Worm (Caenorhabditis elegans) whole organism, early embryonic: Measurements from ENCODE around the gene nhr-164.

Source experiments
- B0310.2 ChIP-seq: sonication (generic microtip); optimal IDR thresholded peaks from 2 replicates; lab custom pipeline; 2016; ENCODE audit warnings: mild to moderate bottlenecking, missing genetic modification characterization, missing compliant biosample characterization
- F13C5.2 ChIP-seq: sonication (generic microtip); optimal IDR thresholded peaks from 2 replicates; lab custom pipeline; 2017; ENCODE audit warnings: mild to moderate bottlenecking, missing genetic modification characterization, inconsistent platforms, missing compliant biosample characterization
- aly-1 ChIP-seq: sonication (generic microtip); optimal IDR thresholded peaks from 2 replicates; lab custom pipeline; 2016; ENCODE audit warnings: missing genetic modification characterization, missing compliant biosample characterization
- ama-1 ChIP-seq: fragments of 150-350 bp; optimal IDR thresholded peaks from 2 replicates; lab custom pipeline; 2014
- ceh-13 ChIP-seq: fragments of 200-800 bp; sonication (Bioruptor generic); optimal IDR thresholded peaks from 2 replicates; lab custom pipeline; 2018; ENCODE audit warnings: mild to moderate bottlenecking, missing genetic modification characterization, missing compliant biosample characterization
- ceh-36 ChIP-seq: sonication (generic microtip); optimal IDR thresholded peaks from 2 replicates; lab custom pipeline; 2016; ENCODE audit warnings: missing genetic modification characterization, inconsistent platforms, missing compliant biosample characterization
- ets-7 ChIP-seq: sonication (generic microtip); optimal IDR thresholded peaks from 2 replicates; lab custom pipeline; 2016; ENCODE audit warnings: missing genotype, missing genetic modification characterization, missing compliant biosample characterization
- flt-1 ChIP-seq: fragments of 200-800 bp; sonication (Bioruptor generic); IDR thresholded peaks from 2 replicates; pipeline ENCODE4 v1.3.6; 2022; ENCODE audit warnings: missing genetic modification characterization, missing compliant biosample characterization
- hmbx-1 ChIP-seq: sonication (generic microtip); optimal IDR thresholded peaks from 2 replicates; lab custom pipeline; 2016; ENCODE audit warnings: mild to moderate bottlenecking, missing genetic modification characterization, missing compliant biosample characterization
- hmg-4 ChIP-seq: fragments of 200-800 bp; sonication (Bioruptor generic); optimal IDR thresholded peaks from 2 replicates; lab custom pipeline; 2018; ENCODE audit warnings: mild to moderate bottlenecking, missing genetic modification characterization, missing compliant biosample characterization
- hnd-1 ChIP-seq: sonication (generic microtip); optimal IDR thresholded peaks from 2 replicates; lab custom pipeline; 2016; ENCODE audit warnings: missing genetic modification characterization, missing compliant biosample characterization
- pes-1 ChIP-seq: fragments of 200-800 bp; sonication (Bioruptor generic); IDR thresholded peaks from 2 replicates; pipeline ENCODE4 v1.3.6; 2022; ENCODE audit warnings: missing genetic modification reagents, missing genetic modification characterization, missing compliant biosample characterization
- scrt-1 ChIP-seq: fragments of 200-800 bp; sonication (Bioruptor generic); IDR thresholded peaks from 2 replicates; pipeline ENCODE4 v1.3.6; 2022; ENCODE audit warnings: missing genetic modification characterization, missing compliant biosample characterization
- sea-1 ChIP-seq: fragments of 200-800 bp; sonication (Bioruptor generic); conservative IDR thresholded peaks from 2 replicates; pipeline ENCODE4 v1.3.6; 2022; ENCODE audit warnings: missing genetic modification characterization, missing compliant biosample characterization
- tbx-11 ChIP-seq: fragments of 200-800 bp; sonication (Bioruptor generic); IDR thresholded peaks from 2 replicates; pipeline ENCODE4 v1.3.6; 2022; ENCODE audit warnings: missing genetic modification characterization, missing compliant biosample characterization
- tbx-37 ChIP-seq: fragments of 200-800 bp; sonication (Bioruptor generic); conservative IDR thresholded peaks from 2 replicates; pipeline ENCODE4 v1.3.6; 2022; ENCODE audit warnings: missing genetic modification reagents, missing genetic modification characterization, missing compliant biosample characterization
- tra-4 ChIP-seq: sonication (generic microtip); optimal IDR thresholded peaks from 2 replicates; lab custom pipeline; 2017; ENCODE audit warnings: missing genetic modification characterization, missing compliant biosample characterization

nhr-164 gene

ce11 chrV:15244456-15244855 is 8.9 kb upstream of the nhr-164 start, which contains the start of gene kin-30:
kin-30 (plus strand) TSS chrV:15244756.
- TF ChIP-seq aly-1 (no peak), hnd-1 (tag; lab: Kevin White, UChicago) (no peak), ama-1 (lab: Kevin White, UChicago) (no peak)

DNA sequence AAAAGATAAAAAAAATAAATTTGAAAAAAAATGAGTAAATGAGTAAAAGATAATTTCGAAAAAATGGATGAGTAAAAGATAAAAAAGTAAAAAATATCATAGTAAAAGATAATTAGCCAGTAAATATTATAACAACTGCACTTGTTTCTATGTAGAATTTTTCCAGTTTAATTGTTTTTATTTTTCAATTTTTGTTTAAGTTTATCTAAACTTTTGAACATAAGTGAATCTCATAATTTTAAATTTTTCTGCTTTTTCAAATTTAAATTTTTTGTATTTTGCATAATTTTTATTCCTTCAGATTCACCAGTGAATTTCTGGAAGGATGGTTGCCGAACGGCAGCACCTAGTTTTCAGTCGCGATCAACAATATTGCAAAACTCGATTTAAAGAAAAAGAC is 5.7 kb upstream of the nhr-164 start, which contains the start of gene chil-12:
Gene chil-12, plus strand, starts transcription at position 301 of the 400 bp plus-strand sequence.
- TF ChIP-seq flt-1 (GFP tag; lab: Robert Waterston, UW) (no peak), pes-1 (GFP tag; lab: Robert Waterston, UW) (no peak), scrt-1 (GFP tag; lab: Robert Waterston, UW) (no peak), ama-1 (lab: Kevin White, UChicago) (no peak), B0310.2 (tag; lab: Kevin White, UChicago) (no peak), hnd-1 (tag; lab: Kevin White, UChicago) (no peak), ceh-13 (GFP tag; lab: Kevin White, UChicago) (no peak), ets-7 (tag; lab: Kevin White, UChicago) (no peak), hmg-4 (GFP tag; lab: Kevin White, UChicago) (no peak), hmbx-1 (tag; lab: Kevin White, UChicago) (no peak), sea-1 (GFP tag; lab: Robert Waterston, UW) (no peak), tbx-37 (no peak), aly-1 (no peak), ceh-36 (tag; lab: Kevin White, UChicago) (no peak), F13C5.2 (tag; lab: Kevin White, UChicago) (no peak), tra-4 (tag; lab: Kevin White, UChicago) (no peak), tbx-11 (GFP tag; lab: Robert Waterston, UW) (no peak)

DNA sequence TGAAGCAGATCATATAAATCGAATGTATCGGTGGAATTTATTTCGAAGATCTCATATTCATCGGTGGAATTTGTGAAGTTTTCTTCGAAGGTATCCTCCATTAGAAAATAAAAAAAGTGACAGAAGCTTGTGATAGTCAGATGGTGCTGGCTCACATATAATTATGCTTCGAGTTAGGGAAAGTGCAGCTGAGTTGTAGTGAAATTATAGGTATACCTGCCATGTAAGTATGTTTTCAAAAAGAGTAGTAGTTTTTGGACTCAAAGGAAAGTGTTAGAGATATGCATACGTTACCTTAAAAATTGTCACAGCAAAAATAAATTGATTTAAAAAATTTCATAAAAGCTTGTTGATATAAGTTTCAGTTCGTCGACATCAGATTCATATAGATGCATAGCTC is 4.7 kb upstream of the nhr-164 start, which contains the start of gene srw-11:
Gene srw-11, minus strand, starts transcription at position 101 of the 400 bp plus-strand sequence.
- TF ChIP-seq ets-7 (tag; lab: Kevin White, UChicago), result no peak
- TF ChIP-seq tra-4 (tag; lab: Kevin White, UChicago), result no peak
- no peak for TF ChIP-seq tbx-11 (GFP tag; lab: Robert Waterston, UW)
- no peak for TF ChIP-seq pes-1 (GFP tag; lab: Robert Waterston, UW)
- TF ChIP-seq ceh-13 (GFP tag; lab: Kevin White, UChicago), result no peak
- TF ChIP-seq scrt-1 (GFP tag; lab: Robert Waterston, UW), result no peak
- TF ChIP-seq ceh-36 (tag; lab: Kevin White, UChicago), result no peak
- TF ChIP-seq ama-1 (lab: Kevin White, UChicago), result no peak
- no peak for TF ChIP-seq flt-1 (GFP tag; lab: Robert Waterston, UW)
- TF ChIP-seq hnd-1 (tag; lab: Kevin White, UChicago), result no peak
- TF ChIP-seq B0310.2 (tag; lab: Kevin White, UChicago), result no peak
- TF ChIP-seq hmg-4 (GFP tag; lab: Kevin White, UChicago), result no peak
- no peak for TF ChIP-seq sea-1 (GFP tag; lab: Robert Waterston, UW)
- no peak for TF ChIP-seq aly-1
- TF ChIP-seq hmbx-1 (tag; lab: Kevin White, UChicago), result no peak
- no peak for TF ChIP-seq tbx-37
- no peak for TF ChIP-seq F13C5.2 (tag; lab: Kevin White, UChicago)

DNA sequence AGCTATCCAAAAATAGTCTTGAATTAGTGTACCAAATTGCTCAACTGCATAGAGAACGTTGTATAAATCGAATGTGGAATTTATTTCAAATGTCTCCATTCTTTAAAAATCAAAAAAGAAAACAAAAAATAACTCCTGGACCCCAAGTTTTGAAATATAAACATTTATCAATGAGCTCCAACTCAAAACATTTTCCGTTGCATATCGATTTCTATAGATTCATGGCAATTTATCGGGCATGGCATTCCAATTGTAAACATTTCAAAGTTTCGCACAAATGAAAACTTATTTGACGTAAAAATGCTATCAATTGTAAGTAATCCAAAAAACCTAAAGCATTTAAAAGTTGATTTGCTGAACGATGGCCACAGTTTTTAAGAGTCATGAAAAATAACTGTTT is 3.0 kb upstream of the nhr-164 start, which contains the start of gene srw-12:
Gene srw-12, minus strand, starts transcription at position 101 of the 400 bp plus-strand sequence.
- TF ChIP-seq ama-1 (lab: Kevin White, UChicago) (no peak), F13C5.2 (tag; lab: Kevin White, UChicago) (no peak), hnd-1 (tag; lab: Kevin White, UChicago) (no peak), tbx-11 (GFP tag; lab: Robert Waterston, UW) (no peak), flt-1 (GFP tag; lab: Robert Waterston, UW) (no peak), ceh-36 (tag; lab: Kevin White, UChicago) (no peak), hmbx-1 (tag; lab: Kevin White, UChicago) (no peak), ets-7 (tag; lab: Kevin White, UChicago) (no peak), aly-1 (no peak), tra-4 (tag; lab: Kevin White, UChicago) (no peak), pes-1 (GFP tag; lab: Robert Waterston, UW) (no peak), scrt-1 (GFP tag; lab: Robert Waterston, UW) (no peak), tbx-37 (no peak), hmg-4 (GFP tag; lab: Kevin White, UChicago) (no peak), B0310.2 (tag; lab: Kevin White, UChicago) (no peak), ceh-13 (GFP tag; lab: Kevin White, UChicago) (no peak), sea-1 (GFP tag; lab: Robert Waterston, UW) (no peak)

- TF ChIP-seq F13C5.2 (tag; lab: Kevin White, UChicago), result no peak
- TF ChIP-seq hmbx-1 (tag; lab: Kevin White, UChicago), result no peak
- TF ChIP-seq flt-1 (GFP tag; lab: Robert Waterston, UW), result no peak
- no peak for TF ChIP-seq B0310.2 (tag; lab: Kevin White, UChicago)
- no peak for TF ChIP-seq ceh-13 (GFP tag; lab: Kevin White, UChicago)
- TF ChIP-seq hmg-4 (GFP tag; lab: Kevin White, UChicago), result no peak
Measured at ce11 chrV:15232200-15232599, 3.4 kb downstream of the nhr-164 start, which contains the start of gene srw-13. srw-13 (plus strand) TSS chrV:15232500.

ce11 chrV:15230243-15230642 is 5.3 kb downstream of the nhr-164 start, which contains the start of gene srw-15:
srw-15 (plus strand) TSS chrV:15230543.
- TF ChIP-seq F13C5.2 (tag; lab: Kevin White, UChicago) (no peak), hmg-4 (GFP tag; lab: Kevin White, UChicago) (no peak), ceh-36 (tag; lab: Kevin White, UChicago) (no peak), B0310.2 (tag; lab: Kevin White, UChicago) (no peak), ceh-13 (GFP tag; lab: Kevin White, UChicago) (no peak), flt-1 (GFP tag; lab: Robert Waterston, UW) (no peak), scrt-1 (GFP tag; lab: Robert Waterston, UW) (no peak), hmbx-1 (tag; lab: Kevin White, UChicago) (no peak), ets-7 (tag; lab: Kevin White, UChicago) (no peak), aly-1 (no peak)

ce11 chrV:15226206-15226605 is 9.4 kb downstream of the nhr-164 start:
- no peak for TF ChIP-seq ama-1 (lab: Kevin White, UChicago)
- no peak for TF ChIP-seq hmbx-1 (tag; lab: Kevin White, UChicago)
- TF ChIP-seq tbx-11 (GFP tag; lab: Robert Waterston, UW), result no peak
- no peak for TF ChIP-seq ceh-36 (tag; lab: Kevin White, UChicago)
- no peak for TF ChIP-seq sea-1 (GFP tag; lab: Robert Waterston, UW)
- TF ChIP-seq B0310.2 (tag; lab: Kevin White, UChicago), result no peak
- TF ChIP-seq ets-7 (tag; lab: Kevin White, UChicago), result no peak
- no peak for TF ChIP-seq hmg-4 (GFP tag; lab: Kevin White, UChicago)
- TF ChIP-seq tra-4 (tag; lab: Kevin White, UChicago), result no peak
